Worm (Caenorhabditis elegans): ENCODE measurements around the gene ins-17.

- TF ChIP-seq him-1 (tag; optimal IDR thresholded peaks at IDR 0.05) (no peak), dao-5 (tag; optimal IDR thresholded peaks at IDR 0.05) (no peak), W03F9.2 (tag; optimal IDR thresholded peaks at IDR 0.05) (no peak)
Measured at ce11 chrIII:4449893-4450579, 27.3 kb downstream of the ins-17 start, which contains the start of gene ceh-43.
